Worm (Caenorhabditis elegans) whole organism, L4 larva: Measurements from ENCODE around the gene Y116A8A.6.
"Not testable (repeated sequence)": the region's sequence is repeated elsewhere in the genome, so short reads cannot be mapped to it uniquely, and the experiment has no call there.

Source experiments
- ceh-62 ChIP-seq: sonication (generic microtip); optimal IDR thresholded peaks from 2 replicates; lab custom pipeline; 2017; ENCODE audit warnings: missing biosample characterization, missing genetic modification characterization
- ceh-82 ChIP-seq: sonication (generic microtip); optimal IDR thresholded peaks from 2 replicates; lab custom pipeline; 2017; ENCODE audit warnings: missing biosample characterization, missing genetic modification characterization
- ces-1 ChIP-seq: fragments of 150-350 bp; sonication (generic microtip); optimal IDR thresholded peaks from 4 replicates; lab custom pipeline; 2014; ENCODE audit warnings: missing biosample characterization, missing genetic modification reagents, missing genetic modification characterization
- daf-19 ChIP-seq: fragments of 200-800 bp; sonication (Bioruptor generic); conservative IDR thresholded peaks from 2 replicates; pipeline ENCODE4 v1.3.6; 2022; ENCODE audit warnings: missing genetic modification characterization, missing compliant biosample characterization
- lim-7 ChIP-seq: fragments of 200-800 bp; sonication (Bioruptor generic); IDR thresholded peaks from 2 replicates; pipeline ENCODE4 v1.3.6; 2022; ENCODE audit warnings: missing genetic modification characterization, missing compliant biosample characterization
- lsy-2 ChIP-seq, 2 experiments: fragments of 150-350 bp in 1 of 2; sonication (generic microtip) in 1 of 2; optimal IDR thresholded peaks; 2 replicates each; lab custom pipeline; 2014 to 2017; ENCODE audit warnings: missing biosample characterization in 2 of 2, missing genetic modification characterization in 2 of 2
- nhr-102 ChIP-seq: sonication (generic microtip); optimal IDR thresholded peaks from 2 replicates; lab custom pipeline; 2016; ENCODE audit warnings: mild to moderate bottlenecking, missing genetic modification characterization, moderate library complexity, missing compliant biosample characterization
- nhr-11 ChIP-seq: fragments of 150-350 bp; optimal IDR thresholded peaks from 2 replicates; lab custom pipeline; 2014; ENCODE audit warnings: missing biosample characterization, missing genetic modification characterization
- nhr-237 ChIP-seq: sonication (generic microtip); optimal IDR thresholded peaks from 2 replicates; lab custom pipeline; 2017; ENCODE audit warnings: missing biosample characterization, missing genetic modification characterization
- nhr-76 ChIP-seq: fragments of 150-350 bp; optimal IDR thresholded peaks from 2 replicates; lab custom pipeline; 2014; ENCODE audit warnings: missing biosample characterization, missing genetic modification characterization
- saeg-2 ChIP-seq: fragments of 200-800 bp; sonication (Bioruptor generic); IDR thresholded peaks from 2 replicates; pipeline ENCODE4 v1.3.6; 2022; ENCODE audit warnings: missing genetic modification reagents, missing genetic modification characterization, missing compliant biosample characterization
- zag-1 ChIP-seq: fragments of 150-350 bp; optimal IDR thresholded peaks from 2 replicates; lab custom pipeline; 2014; ENCODE audit warnings: missing biosample characterization, missing genetic modification characterization
- zfp-2 ChIP-seq: sonication (generic microtip); optimal IDR thresholded peaks from 2 replicates; lab custom pipeline; 2016; ENCODE audit warnings: mild to moderate bottlenecking, missing genetic modification characterization, missing compliant biosample characterization

ce11 chrIV:16845376-16845775, 16.8 kb upstream of the Y116A8A.6 start:
- not testable (repeated sequence) for TF ChIP-seq nhr-76; daf-19 (GFP tag; lab: Robert Waterston, UW); nhr-11 (tag; lab: Kevin White, UChicago); zag-1 (tag; lab: Kevin White, UChicago); ceh-82 (tag; lab: Kevin White, UChicago); ces-1 (GFP tag; lab: Kevin White, UChicago); ceh-62 (tag; lab: Kevin White, UChicago); nhr-237
- peak; percentile 27 to 70 for TF ChIP-seq lsy-2 (tag; optimal IDR thresholded peaks at IDR 0.05; lab: Kevin White, UChicago)
- TF ChIP-seq zfp-2 (tag; lab: Kevin White, UChicago) = peak; percentile 19
- peak; percentile 94 for TF ChIP-seq saeg-2
- 0 out of 2 replicates have a peak, but pooled peaks have one; percentile 35 for TF ChIP-seq lim-7 (GFP tag; lab: Robert Waterston, UW)
- TF ChIP-seq nhr-102 (tag; lab: Kevin White, UChicago) = peak; percentile 46
